Fruit fly (Drosophila melanogaster): ENCODE results near the gene RnrL.

The RnrL gene

dm6 chr2L:10327790-10328189 lies at the start of gene RnrL:
Gene RnrL, minus strand, starts transcription at chr2L:10327943.
- no peak for TF ChIP-seq CG33017 (tag; optimal IDR thresholded peaks at IDR 0.05)
- TF ChIP-seq bab1 (GFP tag; optimal IDR thresholded peaks at IDR 0.05) = no peak
- TF ChIP-seq Hr96 (GFP tag; optimal IDR thresholded peaks at IDR 0.05) = no peak
- peak; percentile 82 for TF ChIP-seq kay (GFP tag; ENCODE audit: borderline replicate concordance)
- TF ChIP-seq tj (GFP tag; optimal IDR thresholded peaks at IDR 0.05) = no peak
- no peak for TF ChIP-seq CG14711 (tag; optimal IDR thresholded peaks at IDR 0.05)

DNA sequence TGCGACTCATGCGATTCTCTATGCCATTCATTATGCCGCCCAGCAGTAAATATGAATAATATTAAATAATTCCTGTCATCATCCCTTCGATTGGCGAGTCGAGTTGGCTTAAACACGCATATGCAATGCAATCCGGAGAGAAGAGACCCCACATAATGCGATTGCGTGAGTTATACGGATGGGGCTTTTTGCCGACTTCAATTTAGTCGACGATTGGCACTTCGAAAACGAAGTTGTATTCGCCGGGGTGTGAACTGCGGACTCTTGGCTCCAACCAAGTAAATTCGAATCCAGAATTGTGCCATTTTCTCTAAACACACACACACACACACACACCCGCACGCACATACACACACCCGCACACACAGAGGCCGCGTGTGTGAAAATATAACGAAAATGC lies 48.5 kb upstream of the RnrL start:
- no peak for TF ChIP-seq Crg-1 (GFP tag; optimal IDR thresholded peaks at IDR 0.05)
- TF ChIP-seq pad (GFP tag; optimal IDR thresholded peaks at IDR 0.05) = no peak
- TF ChIP-seq CG11617 (GFP tag; optimal IDR thresholded peaks at IDR 0.05) = no peak
- TF ChIP-seq kay (GFP tag; ENCODE audit: borderline replicate concordance) = no peak
- TF ChIP-seq CG14711 (tag; optimal IDR thresholded peaks at IDR 0.05) = no peak
- no peak for TF ChIP-seq Clk (GFP tag; optimal IDR thresholded peaks at IDR 0.05)
- TF ChIP-seq CG7101 (tag; optimal IDR thresholded peaks at IDR 0.05) = no peak
- TF ChIP-seq tj (GFP tag; optimal IDR thresholded peaks at IDR 0.05) = no peak
- TF ChIP-seq Mnt (GFP tag; optimal IDR thresholded peaks at IDR 0.05) = no peak
- TF ChIP-seq toe (GFP tag; optimal IDR thresholded peaks at IDR 0.05) = no peak
- no peak for TF ChIP-seq ovo (GFP tag; optimal IDR thresholded peaks at IDR 0.05)
- TF ChIP-seq CG7045 (GFP tag; optimal IDR thresholded peaks at IDR 0.05) = no peak
- TF ChIP-seq Hr96 (GFP tag; optimal IDR thresholded peaks at IDR 0.05) = no peak
- TF ChIP-seq CG1620 (GFP tag; optimal IDR thresholded peaks at IDR 0.05) = no peak
- no peak for TF ChIP-seq cnc (optimal IDR thresholded peaks at IDR 0.05)
- TF ChIP-seq bab1 (GFP tag; optimal IDR thresholded peaks at IDR 0.05) = no peak
- no peak for TF ChIP-seq CG5204 (GFP tag; optimal IDR thresholded peaks at IDR 0.05)
- no peak for TF ChIP-seq CG33017 (tag; optimal IDR thresholded peaks at IDR 0.05)
- no peak for TF ChIP-seq CG12768 (GFP tag; optimal IDR thresholded peaks at IDR 0.05)
- no peak for TF ChIP-seq cic (GFP tag; optimal IDR thresholded peaks at IDR 0.05)

DNA sequence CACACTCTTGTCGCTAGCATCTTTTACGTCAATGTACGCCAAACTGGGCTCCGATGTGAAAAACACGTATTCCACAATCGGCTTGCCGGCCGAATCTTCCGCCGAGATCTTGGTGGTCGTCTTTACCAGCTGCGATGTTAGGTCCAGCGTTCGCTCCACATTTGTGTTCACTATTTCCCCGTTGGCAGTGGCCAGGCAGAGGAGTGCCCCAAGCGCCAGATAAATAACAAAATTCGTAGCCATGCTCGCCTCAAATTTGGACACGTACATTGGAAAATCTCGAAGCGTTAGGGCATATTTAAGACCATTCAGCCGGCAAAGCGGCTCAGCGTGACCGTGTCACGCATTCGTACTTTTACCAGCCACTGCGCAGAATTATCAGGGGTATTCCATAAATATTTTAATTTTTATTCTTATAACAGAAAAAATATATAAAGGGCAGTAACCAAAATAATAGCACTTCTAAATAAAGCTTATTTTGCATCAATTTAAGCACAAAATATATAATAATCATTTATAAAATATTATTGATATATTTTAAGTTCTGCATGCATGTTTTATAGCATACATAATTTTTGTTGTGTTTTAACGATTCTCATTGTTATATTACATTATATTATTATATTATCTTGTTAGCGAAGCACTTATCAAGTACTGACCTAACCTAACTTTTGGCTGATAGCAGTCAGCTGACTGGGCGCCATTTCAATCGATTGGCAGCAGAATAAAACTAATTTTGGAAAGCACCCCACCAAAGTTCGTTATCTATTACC lies 47.9 kb upstream of the RnrL start, which contains the start of the genes CG33303 and dpr19:
TSS of gene CG33303 (minus strand) at position 294 of the 773 bp plus-strand sequence.
TSS of gene dpr19 (plus strand) at position 705 of the 773 bp plus-strand sequence.
- TF ChIP-seq Crg-1 (GFP tag; optimal IDR thresholded peaks at IDR 0.05) (no peak), Hr96 (GFP tag; optimal IDR thresholded peaks at IDR 0.05) (no peak), Mnt (GFP tag; optimal IDR thresholded peaks at IDR 0.05) (peak; percentile 13), cic (GFP tag; optimal IDR thresholded peaks at IDR 0.05) (peak; percentile 38), Clk (GFP tag; optimal IDR thresholded peaks at IDR 0.05) (no peak), CG33017 (tag; optimal IDR thresholded peaks at IDR 0.05) (peak; percentile 79), CG5204 (GFP tag; optimal IDR thresholded peaks at IDR 0.05) (no peak), CG7101 (tag; optimal IDR thresholded peaks at IDR 0.05) (peak; percentile 74), bab1 (GFP tag; optimal IDR thresholded peaks at IDR 0.05) (peak; percentile 38), CG11617 (GFP tag; optimal IDR thresholded peaks at IDR 0.05) (peak; percentile 73), CG1620 (GFP tag; optimal IDR thresholded peaks at IDR 0.05) (no peak), CG12768 (GFP tag; optimal IDR thresholded peaks at IDR 0.05) (peak; percentile 29), pad (GFP tag; optimal IDR thresholded peaks at IDR 0.05) (no peak), toe (GFP tag; optimal IDR thresholded peaks at IDR 0.05) (no peak), ovo (GFP tag; optimal IDR thresholded peaks at IDR 0.05) (peak; percentile 8), kay (GFP tag; ENCODE audit: borderline replicate concordance) (no peak), CG14711 (tag; optimal IDR thresholded peaks at IDR 0.05) (peak; percentile 70), tj (GFP tag; optimal IDR thresholded peaks at IDR 0.05) (peak; percentile 40), cnc (optimal IDR thresholded peaks at IDR 0.05) (no peak), CG7045 (GFP tag; optimal IDR thresholded peaks at IDR 0.05) (peak; percentile 63)

DNA sequence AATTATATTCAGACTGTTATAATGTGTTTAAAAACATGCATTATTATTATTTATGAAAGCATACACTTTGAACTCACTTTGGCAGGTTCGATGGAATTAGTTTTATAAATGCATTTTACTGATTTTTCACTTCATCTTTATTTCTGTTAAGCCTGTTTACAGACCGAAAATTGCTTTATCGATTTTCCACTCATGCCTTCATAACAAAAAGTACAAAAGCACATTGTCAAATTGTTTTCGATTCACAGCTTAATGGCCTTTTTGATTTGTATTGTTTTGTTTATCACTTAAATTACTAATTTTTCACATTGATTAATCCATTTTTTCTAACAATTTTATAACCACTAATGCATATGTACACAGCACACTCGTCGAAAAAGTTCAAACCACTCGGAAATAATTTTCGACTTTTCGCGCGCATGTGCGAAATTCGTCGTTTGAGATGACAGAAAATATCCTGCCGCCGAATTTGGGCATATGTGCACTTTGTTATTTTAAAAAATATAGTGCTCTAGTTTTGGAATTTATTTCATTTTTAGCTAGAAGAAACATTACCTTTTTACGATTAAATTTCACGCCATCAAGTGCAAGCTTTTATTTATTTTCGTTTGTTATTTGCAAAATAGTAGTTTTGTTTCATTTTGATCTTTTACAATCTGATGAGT lies 46.0 kb upstream of the RnrL start, which contains the start of gene rho-5:
TSS of gene rho-5 (minus strand) at position 296 of the 665 bp plus-strand sequence.
- no peak for TF ChIP-seq tj (GFP tag; optimal IDR thresholded peaks at IDR 0.05)
- TF ChIP-seq CG11617 (GFP tag; optimal IDR thresholded peaks at IDR 0.05) = no peak
- no peak for TF ChIP-seq CG14711 (tag; optimal IDR thresholded peaks at IDR 0.05)
- TF ChIP-seq CG12768 (GFP tag; optimal IDR thresholded peaks at IDR 0.05) = no peak
- no peak for TF ChIP-seq CG33017 (tag; optimal IDR thresholded peaks at IDR 0.05)
- no peak for TF ChIP-seq cnc (optimal IDR thresholded peaks at IDR 0.05)
- TF ChIP-seq cic (GFP tag; optimal IDR thresholded peaks at IDR 0.05) = no peak
- no peak for TF ChIP-seq Hr96 (GFP tag; optimal IDR thresholded peaks at IDR 0.05)
- no peak for TF ChIP-seq bab1 (GFP tag; optimal IDR thresholded peaks at IDR 0.05)

dm6 chr2L:10372297-10372696 lies 44.6 kb upstream of the RnrL start:
- TF ChIP-seq tj (GFP tag; optimal IDR thresholded peaks at IDR 0.05) (no peak), Crg-1 (GFP tag; optimal IDR thresholded peaks at IDR 0.05) (no peak), CG5204 (GFP tag; optimal IDR thresholded peaks at IDR 0.05) (no peak), cic (GFP tag; optimal IDR thresholded peaks at IDR 0.05) (no peak), CG11617 (GFP tag; optimal IDR thresholded peaks at IDR 0.05) (no peak), CG7045 (GFP tag; optimal IDR thresholded peaks at IDR 0.05) (no peak), Mnt (GFP tag; optimal IDR thresholded peaks at IDR 0.05) (no peak), toe (GFP tag; optimal IDR thresholded peaks at IDR 0.05) (no peak), ovo (GFP tag; optimal IDR thresholded peaks at IDR 0.05) (no peak), CG14711 (tag; optimal IDR thresholded peaks at IDR 0.05) (no peak), CG1620 (GFP tag; optimal IDR thresholded peaks at IDR 0.05) (no peak), kay (GFP tag; ENCODE audit: borderline replicate concordance) (no peak), Hr96 (GFP tag; optimal IDR thresholded peaks at IDR 0.05) (no peak), bab1 (GFP tag; optimal IDR thresholded peaks at IDR 0.05) (no peak), CG33017 (tag; optimal IDR thresholded peaks at IDR 0.05) (no peak), pad (GFP tag; optimal IDR thresholded peaks at IDR 0.05) (no peak)
